Fruit fly (Drosophila melanogaster): ENCODE data around the gene CG6324.

Gene CG6324

dm6 chrX:15498791-15499190 is 22.9 kb downstream of the CG6324 start:
- TF ChIP-seq Sp1 (GFP tag; optimal IDR thresholded peaks at IDR 0.05) = peak; percentile 54
- TF ChIP-seq foxo (GFP tag; optimal IDR thresholded peaks at IDR 0.05) = peak in 1 of 2 experiments; percentile 26
- TF ChIP-seq CrebA (GFP tag; optimal IDR thresholded peaks at IDR 0.05; ENCODE audit: borderline replicate concordance) = no peak
- TF ChIP-seq HLH106 (tag; optimal IDR thresholded peaks at IDR 0.05) = peak; percentile 7
- TF ChIP-seq Myc (optimal IDR thresholded peaks at IDR 0.05) = no peak
- TF ChIP-seq h (GFP tag; optimal IDR thresholded peaks at IDR 0.05) = peak; percentile 55
- TF ChIP-seq Vsx2 (GFP tag; optimal IDR thresholded peaks at IDR 0.05; ENCODE audit: partially characterized antibody) = no peak
- no peak for TF ChIP-seq Rel (GFP tag; optimal IDR thresholded peaks at IDR 0.05)
- peak; percentile 41 for TF ChIP-seq Rel (tag; optimal IDR thresholded peaks at IDR 0.05)
- TF ChIP-seq rgr (GFP tag; optimal IDR thresholded peaks at IDR 0.05) = peak; percentile 42
- TF ChIP-seq Hr78 (GFP tag; optimal IDR thresholded peaks at IDR 0.05) = no peak
- TF ChIP-seq tai (GFP tag; optimal IDR thresholded peaks at IDR 0.05) = peak; percentile 12
- TF ChIP-seq fru (GFP tag; optimal IDR thresholded peaks at IDR 0.05) = peak; percentile 12
- TF ChIP-seq Hnf4 (GFP tag; optimal IDR thresholded peaks at IDR 0.05) = peak; percentile 45
- TF ChIP-seq Hr83 (GFP tag; optimal IDR thresholded peaks at IDR 0.05; ENCODE audit: poor library complexity, severe bottlenecking) = peak; percentile 66
- peak; percentile 57 for TF ChIP-seq Dif (GFP tag; optimal IDR thresholded peaks at IDR 0.05; ENCODE audit: partially characterized antibody)
- peak; percentile 42 for TF ChIP-seq br (GFP tag; optimal IDR thresholded peaks at IDR 0.05)

dm6 chrX:15499996-15500904 is 24.4 kb downstream of the CG6324 start:
- TF ChIP-seq N (GFP tag; optimal IDR thresholded peaks at IDR 0.05) (no peak), Dfd (GFP tag; optimal IDR thresholded peaks at IDR 0.05) (no peak), Rel (GFP tag; optimal IDR thresholded peaks at IDR 0.05) (no peak), Rel (tag; optimal IDR thresholded peaks at IDR 0.05) (peak; percentile 41), br (GFP tag; optimal IDR thresholded peaks at IDR 0.05) (peak; percentile 55), Hnf4 (GFP tag; optimal IDR thresholded peaks at IDR 0.05) (no peak), Sp1 (GFP tag; optimal IDR thresholded peaks at IDR 0.05) (no peak), dsf (GFP tag; optimal IDR thresholded peaks at IDR 0.05; ENCODE audit: borderline replicate concordance) (no peak), Dif (GFP tag; optimal IDR thresholded peaks at IDR 0.05; ENCODE audit: partially characterized antibody) (no peak), CG9705 (GFP tag; optimal IDR thresholded peaks at IDR 0.05) (no peak), HLH106 (tag; optimal IDR thresholded peaks at IDR 0.05) (no peak), dl (GFP tag; optimal IDR thresholded peaks at IDR 0.05; ENCODE audit: insufficient read depth in 1 of 2, partially characterized antibody in 2 of 2) (no peak)

- TF ChIP-seq br (GFP tag; optimal IDR thresholded peaks at IDR 0.05) (no peak), psq (GFP tag; optimal IDR thresholded peaks at IDR 0.05) (peak; percentile 45), Hr83 (GFP tag; optimal IDR thresholded peaks at IDR 0.05; ENCODE audit: poor library complexity, severe bottlenecking) (peak; percentile 75), dl (GFP tag; optimal IDR thresholded peaks at IDR 0.05; ENCODE audit: insufficient read depth in 1 of 2, partially characterized antibody in 2 of 2) (peak in 1 of 2 experiments; percentile 39), rgr (GFP tag; optimal IDR thresholded peaks at IDR 0.05) (peak; percentile 25)
Measured at dm6 chrX:15501706-15502267, 25.9 kb downstream of the CG6324 start.

- TF ChIP-seq dmrt93B (GFP tag; optimal IDR thresholded peaks at IDR 0.05) = no peak
- TF ChIP-seq Myc (optimal IDR thresholded peaks at IDR 0.05) = no peak
- no peak for TF ChIP-seq Rel (GFP tag; optimal IDR thresholded peaks at IDR 0.05)
- TF ChIP-seq Rel (tag; optimal IDR thresholded peaks at IDR 0.05) = peak; percentile 48
Measured at dm6 chrX:15502864-15503263, 27.0 kb downstream of the CG6324 start.

dm6 chrX:15511399-15511798 is 35.5 kb downstream of the CG6324 start:
- no peak for TF ChIP-seq brk (GFP tag; optimal IDR thresholded peaks at IDR 0.05)
- no peak for TF ChIP-seq CG32264 (GFP tag; optimal IDR thresholded peaks at IDR 0.05)
- TF ChIP-seq br (GFP tag; optimal IDR thresholded peaks at IDR 0.05) = peak; percentile 35
- no peak for TF ChIP-seq Abd-B (GFP tag; optimal IDR thresholded peaks at IDR 0.05)
- no peak for TF ChIP-seq CG9705 (GFP tag; optimal IDR thresholded peaks at IDR 0.05)
- TF ChIP-seq foxo (GFP tag; optimal IDR thresholded peaks at IDR 0.05) = peak in 1 of 2 experiments; percentile 68
- no peak for TF ChIP-seq Dfd (GFP tag; optimal IDR thresholded peaks at IDR 0.05)
- TF ChIP-seq sage (GFP tag; optimal IDR thresholded peaks at IDR 0.05) = peak; percentile 10
- TF ChIP-seq jim (GFP tag; optimal IDR thresholded peaks at IDR 0.05) = no peak
- TF ChIP-seq lola (GFP tag; optimal IDR thresholded peaks at IDR 0.05) = no peak
- TF ChIP-seq ey (GFP tag; optimal IDR thresholded peaks at IDR 0.05) = peak; percentile 57
- TF ChIP-seq Hnf4 (GFP tag; optimal IDR thresholded peaks at IDR 0.05) = no peak
- peak; percentile 22 for TF ChIP-seq Myc (optimal IDR thresholded peaks at IDR 0.05)
- no peak for TF ChIP-seq Vsx2 (GFP tag; optimal IDR thresholded peaks at IDR 0.05; ENCODE audit: partially characterized antibody)
- TF ChIP-seq N (GFP tag; optimal IDR thresholded peaks at IDR 0.05) = peak; percentile 9
- TF ChIP-seq Mio (GFP tag; optimal IDR thresholded peaks at IDR 0.05) = no peak
- TF ChIP-seq dsf (GFP tag; optimal IDR thresholded peaks at IDR 0.05; ENCODE audit: borderline replicate concordance) = no peak
- peak; percentile 48 for TF ChIP-seq psq (GFP tag; optimal IDR thresholded peaks at IDR 0.05)
- TF ChIP-seq rgr (GFP tag; optimal IDR thresholded peaks at IDR 0.05) = peak; percentile 52
- TF ChIP-seq h (GFP tag; optimal IDR thresholded peaks at IDR 0.05) = peak; percentile 75
- TF ChIP-seq woc (GFP tag; optimal IDR thresholded peaks at IDR 0.05) = no peak
- no peak for TF ChIP-seq Jra (GFP tag; optimal IDR thresholded peaks at IDR 0.05)
- TF ChIP-seq Hr83 (GFP tag; optimal IDR thresholded peaks at IDR 0.05; ENCODE audit: poor library complexity, severe bottlenecking) = no peak
- TF ChIP-seq HLH106 (tag; optimal IDR thresholded peaks at IDR 0.05) = no peak
- peak; percentile 50 for TF ChIP-seq OdsH (GFP tag; optimal IDR thresholded peaks at IDR 0.05)
- TF ChIP-seq tai (GFP tag; optimal IDR thresholded peaks at IDR 0.05) = no peak
- TF ChIP-seq Dif (GFP tag; optimal IDR thresholded peaks at IDR 0.05; ENCODE audit: partially characterized antibody) = no peak

All from whole organism, wandering third instar larva.